Fruit fly (Drosophila melanogaster) whole organism, embryonic: ENCODE data around the gene ato.

Experiments used
- Aef1 ChIP-seq: fragments of 200-800 bp; sonication (Bioruptor generic); IDR thresholded peaks from 3 replicates; pipeline ENCODE4 v1.3.6; 2022; ENCODE audit warnings: missing biosample characterization, missing genetic modification characterization
- CG10147 ChIP-seq: fragments of 200-800 bp; sonication (Bioruptor generic); optimal IDR thresholded peaks from 2 replicates; lab custom pipeline; 2019; ENCODE audit warnings: missing biosample characterization, mild to moderate bottlenecking, missing genetic modification characterization, moderate library complexity
- CG12219 ChIP-seq: fragments of 200-800 bp; sonication (Bioruptor generic); optimal IDR thresholded peaks from 3 replicates; lab custom pipeline; 2018; ENCODE audit warnings: missing biosample characterization, mild to moderate bottlenecking, missing genetic modification characterization
- CG13296 ChIP-seq: fragments of 200-800 bp; sonication (Bioruptor generic); optimal IDR thresholded peaks from 3 replicates; lab custom pipeline; 2018; ENCODE audit warnings: missing biosample characterization, mild to moderate bottlenecking, missing genetic modification characterization
- CG14710 ChIP-seq: fragments of 200-800 bp; sonication (Bioruptor generic); optimal IDR thresholded peaks from 3 replicates; lab custom pipeline; 2019; ENCODE audit warnings: missing biosample characterization, mild to moderate bottlenecking, missing genetic modification characterization, moderate library complexity
- CG15601 ChIP-seq: fragments of 200-800 bp; sonication (Bioruptor generic); optimal IDR thresholded peaks from 3 replicates; lab custom pipeline; 2019; ENCODE audit warnings: missing biosample characterization, mild to moderate bottlenecking, missing genetic modification characterization, moderate library complexity
- CG15696 ChIP-seq: fragments of 200-800 bp; sonication (Bioruptor generic); optimal IDR thresholded peaks from 2 replicates; lab custom pipeline; 2019; ENCODE audit warnings: missing biosample characterization, mild to moderate bottlenecking, missing genetic modification characterization, moderate library complexity
- CG17612 ChIP-seq: fragments of 200-800 bp; sonication (Bioruptor generic); IDR thresholded peaks from 2 replicates; pipeline ENCODE4 v1.3.6; 2022; ENCODE audit warnings: missing biosample characterization, missing genetic modification characterization
- CG1832 ChIP-seq: fragments of 200-800 bp; sonication (Bioruptor generic); optimal IDR thresholded peaks from 2 replicates; lab custom pipeline; 2017; ENCODE audit warnings: missing biosample characterization, mild to moderate bottlenecking, missing genetic modification characterization, inconsistent platforms
- CG18619 ChIP-seq: fragments of 200-800 bp; sonication (Bioruptor generic); optimal IDR thresholded peaks from 3 replicates; lab custom pipeline; 2017; ENCODE audit warnings: missing biosample characterization, mild to moderate bottlenecking, missing genetic modification characterization
- CG2875 ChIP-seq: fragments of 200-800 bp; sonication (Bioruptor generic); optimal IDR thresholded peaks from 2 replicates; lab custom pipeline; 2017; ENCODE audit warnings: missing biosample characterization, mild to moderate bottlenecking, missing genetic modification characterization, missing genetic modification reagents
- CG3065 ChIP-seq: fragments of 200-800 bp; sonication (Bioruptor generic); optimal IDR thresholded peaks from 2 replicates; lab custom pipeline; 2016; ENCODE audit warnings: missing biosample characterization, missing genetic modification characterization
- CG31224 ChIP-seq: fragments of 200-800 bp; sonication (Bioruptor generic); IDR thresholded peaks from 2 replicates; pipeline ENCODE4 v1.3.6; 2022; ENCODE audit warnings: missing biosample characterization, missing genetic modification characterization
- CG31441 ChIP-seq: fragments of 200-800 bp; sonication (Bioruptor generic); IDR thresholded peaks from 2 replicates; pipeline ENCODE4 v1.3.6; 2022; ENCODE audit warnings: missing biosample characterization, missing genetic modification characterization
- CG4360 ChIP-seq: fragments of 200-800 bp; sonication (Bioruptor generic); IDR thresholded peaks from 2 replicates; pipeline ENCODE4 v1.3.6; 2022; ENCODE audit warnings: missing biosample characterization, missing genetic modification characterization
- CG4424 ChIP-seq: fragments of 200-800 bp; sonication (Bioruptor generic); optimal IDR thresholded peaks from 3 replicates; lab custom pipeline; 2016; ENCODE audit warnings: missing biosample characterization, missing genetic modification characterization
- CG4854 ChIP-seq: fragments of 200-800 bp; sonication (Bioruptor generic); optimal IDR thresholded peaks from 2 replicates; lab custom pipeline; 2016; ENCODE audit warnings: missing biosample characterization, missing genetic modification characterization, inconsistent platforms
- CG5180 ChIP-seq: fragments of 200-800 bp; sonication (Bioruptor generic); optimal IDR thresholded peaks from 3 replicates; lab custom pipeline; 2017; ENCODE audit warnings: missing biosample characterization, missing genetic modification characterization, mild to moderate bottlenecking, moderate library complexity, missing genetic modification reagents
- CG6683 ChIP-seq: fragments of 200-800 bp; sonication (Bioruptor generic); optimal IDR thresholded peaks from 2 replicates; lab custom pipeline; 2017; ENCODE audit warnings: missing biosample characterization, mild to moderate bottlenecking, missing genetic modification characterization, missing genetic modification reagents
- CG6689 ChIP-seq: fragments of 200-800 bp; sonication (Bioruptor generic); IDR thresholded peaks from 2 replicates; pipeline ENCODE4 v1.3.6; 2022; ENCODE audit warnings: missing biosample characterization, missing genetic modification characterization
- CG7987 ChIP-seq: fragments of 200-800 bp; sonication (Bioruptor generic); optimal IDR thresholded peaks from 2 replicates; lab custom pipeline; 2018; ENCODE audit warnings: missing biosample characterization, mild to moderate bottlenecking, missing genetic modification characterization, moderate library complexity
- CG8089 ChIP-seq: fragments of 200-800 bp; sonication (Bioruptor generic); optimal IDR thresholded peaks from 3 replicates; lab custom pipeline; 2016; ENCODE audit warnings: missing biosample characterization, missing genetic modification characterization
- Drgx ChIP-seq: fragments of 200-800 bp; sonication (Bioruptor generic); IDR thresholded peaks from 2 replicates; pipeline ENCODE4 v1.3.6; 2022; ENCODE audit warnings: missing biosample characterization, missing genetic modification characterization
- Ets97D ChIP-seq: fragments of 200-800 bp; sonication (Bioruptor generic); optimal IDR thresholded peaks from 3 replicates; lab custom pipeline; 2016; ENCODE audit warnings: missing biosample characterization, missing genetic modification characterization
- GATAe ChIP-seq: fragments of 200-800 bp; sonication (Bioruptor generic); conservative IDR thresholded peaks from 2 replicates; pipeline ENCODE4 v1.3.6; 2022; ENCODE audit warnings: missing biosample characterization, missing genetic modification characterization
- Hand ChIP-seq: fragments of 200-800 bp; sonication (Bioruptor generic); optimal IDR thresholded peaks from 2 replicates; lab custom pipeline; 2017; ENCODE audit warnings: mild to moderate bottlenecking, missing biosample characterization, missing genetic modification reagents, missing genetic modification characterization
- Hr39 ChIP-seq: fragments of >200 bp; optimal IDR thresholded peaks from 2 replicates; lab custom pipeline; 2017
- Med ChIP-seq: fragments of 200-800 bp; sonication (Bioruptor generic); peaks from one replicate; lab custom pipeline; 2016; ENCODE audit warnings: missing biosample characterization, missing genetic modification characterization, mild to moderate bottlenecking, inconsistent platforms, moderate library complexity
- Scr ChIP-seq: fragments of 200-800 bp; sonication (Bioruptor generic); IDR thresholded peaks from 2 replicates; pipeline ENCODE4 v1.3.6; 2022; ENCODE audit warnings: missing biosample characterization, missing genetic modification characterization; ENCODE audit not compliant: partially characterized antibody
- TFAM ChIP-seq: fragments of 200-800 bp; sonication (Bioruptor generic); optimal IDR thresholded peaks from 2 replicates; lab custom pipeline; 2017; ENCODE audit warnings: missing biosample characterization, missing genetic modification characterization, inconsistent platforms
- Taf1 ChIP-seq: fragments of 200-800 bp; sonication (Bioruptor generic); IDR thresholded peaks from 2 replicates; pipeline ENCODE4 v1.3.6; 2022; ENCODE audit warnings: missing biosample characterization, missing genetic modification characterization
- abd-A ChIP-seq: fragments of 200-800 bp; sonication (Bioruptor generic); optimal IDR thresholded peaks from 3 replicates; lab custom pipeline; 2019; ENCODE audit warnings: missing biosample characterization, mild to moderate bottlenecking, missing genetic modification characterization, moderate library complexity
- danr ChIP-seq: fragments of 200-800 bp; sonication (Bioruptor generic); IDR thresholded peaks from 2 replicates; pipeline ENCODE4 v1.3.6; 2022; ENCODE audit warnings: missing biosample characterization, missing genetic modification characterization
- dysf ChIP-seq: fragments of 200-800 bp; sonication (Bioruptor generic); IDR thresholded peaks from 3 replicates; pipeline ENCODE4 v1.3.6; 2022; ENCODE audit warnings: missing biosample characterization, missing genetic modification characterization
- fu2 ChIP-seq: fragments of 200-800 bp; sonication (Bioruptor generic); optimal IDR thresholded peaks from 2 replicates; lab custom pipeline; 2016; ENCODE audit warnings: missing biosample characterization, missing genetic modification characterization
- lab ChIP-seq: fragments of 200-800 bp; sonication (Bioruptor generic); optimal IDR thresholded peaks from 3 replicates; lab custom pipeline; 2017; ENCODE audit warnings: missing biosample characterization, missing genetic modification characterization, mild to moderate bottlenecking, moderate library complexity, missing genetic modification reagents
- lmd ChIP-seq: fragments of 200-800 bp; sonication (Bioruptor generic); IDR thresholded peaks from 2 replicates; pipeline ENCODE4 v1.3.6; 2022; ENCODE audit warnings: missing biosample characterization, missing genetic modification characterization
- otp ChIP-seq: fragments of 200-800 bp; sonication (Bioruptor generic); IDR thresholded peaks from 3 replicates; pipeline ENCODE4, ENCODE4 v1.3.6; 2022; ENCODE audit warnings: missing biosample characterization, missing genetic modification characterization
- scrt ChIP-seq: fragments of 200-800 bp; sonication (Bioruptor generic); optimal IDR thresholded peaks from 2 replicates; lab custom pipeline; 2018; ENCODE audit warnings: missing biosample characterization, mild to moderate bottlenecking, missing genetic modification characterization, moderate library complexity
- sr ChIP-seq: fragments of 200-800 bp; sonication (Bioruptor generic); IDR thresholded peaks from 3 replicates; pipeline ENCODE4 v1.3.6; 2022; ENCODE audit warnings: missing biosample characterization, missing genetic modification characterization
- tap ChIP-seq: fragments of 200-800 bp; optimal IDR thresholded peaks from 3 replicates; lab custom pipeline; 2019; ENCODE audit warnings: missing biosample characterization, mild to moderate bottlenecking, missing genetic modification characterization, moderate library complexity
- trh ChIP-seq: fragments of 200-800 bp; sonication (Bioruptor generic); optimal IDR thresholded peaks from 2 replicates; lab custom pipeline; 2016; ENCODE audit warnings: missing biosample characterization, missing genetic modification characterization
- tup ChIP-seq: fragments of 200-800 bp; sonication (Bioruptor generic); optimal IDR thresholded peaks from 2 replicates; lab custom pipeline; 2016; ENCODE audit warnings: missing biosample characterization, mild to moderate bottlenecking, missing genetic modification characterization, moderate library complexity

The ato gene

DNA sequence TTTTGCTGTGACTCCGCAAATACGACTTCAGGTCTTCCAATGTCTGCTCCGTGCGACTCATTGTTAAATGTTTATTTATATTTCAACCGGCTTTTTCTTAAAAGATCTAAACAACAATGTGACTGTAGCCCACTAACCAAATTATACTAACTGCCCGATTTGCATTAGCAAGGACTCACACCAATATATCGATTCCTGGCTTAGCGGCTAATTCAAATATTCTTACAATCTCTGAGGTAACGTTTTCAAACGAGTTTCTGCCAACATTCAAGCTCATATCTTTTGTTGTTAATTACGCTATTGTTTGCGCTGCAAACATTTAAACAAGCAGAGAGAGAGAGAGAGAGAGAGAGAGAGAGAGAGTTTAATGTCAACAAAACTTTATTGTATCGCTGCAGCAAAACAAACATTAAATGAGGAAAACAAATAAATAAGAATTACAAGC, 30.7 kb downstream of the ato start, which contains the start of gene tex (continued):
- TF ChIP-seq sr: 0 out of 3 replicates have a peak, but pooled peaks have one; percentile 12
- no peak for TF ChIP-seq CG18619 (GFP tag; lab: Kevin White, UChicago)
- TF ChIP-seq CG15696 (tag; lab: Kevin White, UChicago): peak; percentile 68
- TF ChIP-seq otp (GFP tag; lab: Robert Waterston, UW): peak; percentile 29; the same call in 1 of the 3 replicates
- TF ChIP-seq CG2875: peak; percentile 82
- TF ChIP-seq CG7987 (GFP tag; lab: Kevin White, UChicago): peak; percentile 78
- TF ChIP-seq Aef1 (GFP tag; lab: Robert Waterston, UW): no peak
- TF ChIP-seq scrt (GFP tag; lab: Kevin White, UChicago): no peak
- no peak for TF ChIP-seq tup (GFP tag; lab: Kevin White, UChicago)
- TF ChIP-seq CG5180 (GFP tag; lab: Kevin White, UChicago): no peak
- TF ChIP-seq fu2 (GFP tag; lab: Kevin White, UChicago): no peak
- TF ChIP-seq CG4424 (GFP tag; lab: Kevin White, UChicago): no peak
- TF ChIP-seq CG31224: no peak
- no peak for TF ChIP-seq CG3065 (GFP tag; lab: Kevin White, UChicago)
- no peak for TF ChIP-seq CG4360 (GFP tag; lab: Robert Waterston, UW)
- peak; percentile 41 for TF ChIP-seq Ets97D (GFP tag; lab: Kevin White, UChicago)
- TF ChIP-seq CG12219 (GFP tag; lab: Kevin White, UChicago): peak; percentile 31
- TF ChIP-seq CG31441 (GFP tag; lab: Robert Waterston, UW): peak; percentile 49; the same call in 1 of the 2 replicates
- TF ChIP-seq Scr: no peak
- no peak for TF ChIP-seq tap (tag; lab: Kevin White, UChicago)
- TF ChIP-seq Taf1 (GFP tag; lab: Robert Waterston, UW): no peak
- no peak for TF ChIP-seq abd-A (tag; lab: Kevin White, UChicago)
- no peak for TF ChIP-seq dysf (GFP tag; lab: Robert Waterston, UW)
- peak; percentile 55 for TF ChIP-seq CG15601 (tag; lab: Kevin White, UChicago)
- no peak for TF ChIP-seq CG10147 (GFP tag; lab: Kevin White, UChicago)
- TF ChIP-seq Hr39 (lab: Kevin White, UChicago): no peak
- no peak for TF ChIP-seq CG1832 (GFP tag; lab: Kevin White, UChicago)
- TF ChIP-seq TFAM (GFP tag; lab: Kevin White, UChicago): no peak
- TF ChIP-seq danr (GFP tag; lab: Robert Waterston, UW): no peak
- TF ChIP-seq CG4854: no peak
- no peak for TF ChIP-seq CG17612 (GFP tag; lab: Robert Waterston, UW)
- TF ChIP-seq GATAe (GFP tag; lab: Robert Waterston, UW): no peak
- TF ChIP-seq CG6683 (GFP tag; lab: Kevin White, UChicago): no peak
- TF ChIP-seq lab (GFP tag; lab: Kevin White, UChicago): no peak
- TF ChIP-seq lmd: no peak
- peak; percentile 77 for TF ChIP-seq CG14710
- no peak for TF ChIP-seq trh (GFP tag; lab: Kevin White, UChicago)
- no peak for TF ChIP-seq Hand (GFP tag; lab: Kevin White, UChicago)
- peak; percentile 25 for TF ChIP-seq CG8089 (GFP tag; lab: Kevin White, UChicago)
- no peak for TF ChIP-seq CG13296
- no peak for TF ChIP-seq Drgx (GFP tag; lab: Robert Waterston, UW)

DNA sequence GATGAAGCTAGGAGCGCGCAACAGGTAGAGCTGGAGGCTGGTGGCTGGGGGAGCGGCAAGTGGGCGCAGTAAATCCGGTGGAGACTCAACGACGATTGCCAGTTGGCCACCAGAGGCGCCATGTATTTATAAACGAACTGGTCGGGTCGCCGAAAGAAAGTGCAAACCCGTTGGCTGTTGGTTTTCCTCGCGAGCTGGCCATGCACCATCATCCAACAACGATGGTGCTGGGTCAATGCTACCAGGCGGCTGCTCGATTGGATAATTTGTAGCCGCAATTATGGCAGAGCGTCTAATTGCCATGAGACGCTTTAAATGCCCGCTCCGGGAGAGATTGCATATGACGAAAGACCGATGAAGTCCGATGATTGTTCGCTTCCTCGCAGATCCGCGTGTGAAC, 32.8 kb downstream of the ato start, which contains the start of gene CG11693:
Gene CG11693 (minus strand): TSS at position 101 of the 400 bp plus-strand sequence.
- TF ChIP-seq Med (GFP tag; lab: Kevin White, UChicago) (peak; percentile 1), CG6689 (GFP tag; lab: Robert Waterston, UW) (no peak)
